Worm (Caenorhabditis elegans): ENCODE measurements around the gene F53F4.4.

DNA sequence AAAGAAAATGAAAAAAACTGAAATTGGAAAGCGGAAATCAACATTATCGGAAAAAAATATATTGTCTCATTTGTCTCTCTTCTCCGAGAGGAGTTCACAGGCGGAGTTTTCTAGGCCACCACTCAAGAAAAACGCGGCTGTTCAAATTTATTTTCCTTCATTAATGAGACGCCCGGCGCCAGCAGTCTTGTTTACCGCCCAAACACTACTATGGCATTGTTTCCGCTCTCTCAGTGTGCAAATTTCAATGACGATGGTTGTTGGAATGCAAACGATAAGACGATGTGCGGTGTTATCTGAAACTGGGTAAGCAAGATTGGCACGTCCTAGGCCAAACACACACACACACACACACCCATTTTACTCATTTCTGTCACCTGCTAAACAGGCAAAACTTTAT is 36.4 kb upstream of the F53F4.4 start, which contains the start of gene cav-2:
- no peak for TF ChIP-seq dao-5 (tag; optimal IDR thresholded peaks at IDR 0.05)
- peak; percentile 84 for TF ChIP-seq W03F9.2 (tag; optimal IDR thresholded peaks at IDR 0.05)
- TF ChIP-seq him-1 (tag; optimal IDR thresholded peaks at IDR 0.05), result peak; percentile 64
